Fruit fly (Drosophila melanogaster): ENCODE data around the gene snk.
A peak's percentile ranks its signal among the peaks of the same experiment; 100 is the strongest.

The snk gene

dm6 chr3R:13042258-13043032, at the start of gene snk:
TSS of gene snk (minus strand) at chr3R:13042770.
- no peak for TF ChIP-seq noc (tag; optimal IDR thresholded peaks at IDR 0.05)

DNA sequence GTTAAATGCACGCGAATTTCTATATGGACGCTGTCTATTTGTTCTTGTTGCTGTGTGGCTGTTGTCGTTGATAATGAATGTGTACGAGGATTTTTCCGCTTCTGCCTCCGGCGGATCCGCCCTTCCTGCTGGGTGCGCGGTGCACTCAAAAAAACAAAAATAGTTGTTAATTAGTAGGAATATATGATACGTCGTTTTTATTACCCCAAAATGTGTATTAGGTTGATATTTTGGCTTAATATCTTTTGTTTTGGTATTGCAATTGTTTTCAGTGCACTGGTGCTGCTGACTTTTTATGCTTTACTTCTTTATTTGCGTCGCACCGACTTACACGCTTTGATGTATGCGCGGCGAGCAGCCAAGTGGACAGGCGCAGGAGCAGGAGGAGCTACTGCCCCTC, 49.1 kb upstream of the snk start:
- no peak for TF ChIP-seq noc (tag; optimal IDR thresholded peaks at IDR 0.05)

DNA sequence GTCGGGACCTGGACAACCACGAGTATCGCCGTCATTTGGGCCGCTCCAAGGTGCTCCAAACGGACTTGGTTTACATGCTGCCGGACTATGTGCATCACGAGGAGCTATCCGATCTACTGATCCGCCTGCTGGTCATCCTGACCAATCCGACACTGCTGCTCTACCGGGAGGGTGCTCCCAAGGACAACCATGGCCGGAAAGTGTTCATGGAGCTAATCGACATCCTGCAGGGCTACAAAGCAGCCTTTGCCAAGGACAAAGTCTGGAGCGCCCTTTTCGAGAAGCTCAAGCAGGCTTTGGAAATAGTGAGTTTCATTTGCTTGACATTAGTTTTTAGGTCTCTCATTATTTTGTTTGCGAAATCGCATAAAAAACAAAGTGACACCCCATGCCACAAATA, 46.4 kb upstream of the snk start, which contains the start of gene CG34308:
Gene CG34308 (plus strand): TSS at position 301 of the 400 bp plus-strand sequence.
- TF ChIP-seq noc (tag; optimal IDR thresholded peaks at IDR 0.05) = no peak

DNA sequence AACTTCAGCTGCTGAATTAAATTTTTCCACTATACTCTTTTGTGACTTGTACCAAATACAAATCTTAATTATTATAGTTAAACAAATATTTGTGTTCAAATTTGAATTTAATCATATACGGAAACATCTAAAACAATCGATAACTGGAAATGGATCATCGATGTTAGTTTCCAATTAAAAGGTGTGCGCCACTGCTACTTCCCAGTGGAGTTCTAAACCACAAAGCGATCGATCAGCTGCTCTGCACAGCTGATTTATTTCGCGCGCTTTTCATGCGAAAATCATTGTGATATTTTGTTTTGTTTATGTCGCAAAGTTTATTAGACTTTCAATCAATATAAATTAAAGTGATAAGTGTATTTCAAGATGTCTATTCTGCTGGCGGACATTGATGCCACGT, 45.8 kb upstream of the snk start, which contains the start of gene timeout:
Gene timeout (plus strand): TSS at position 257 of the 400 bp plus-strand sequence.
- TF ChIP-seq noc (tag; optimal IDR thresholded peaks at IDR 0.05) = no peak

- no peak for TF ChIP-seq noc (tag; optimal IDR thresholded peaks at IDR 0.05)
These were observed 43.4 kb upstream of the snk start, which contains the start of gene CG43063 for dm6 chr3R:13085924-13086323. TSS of gene CG43063 (plus strand) at chr3R:13086224.

- TF ChIP-seq noc (tag; optimal IDR thresholded peaks at IDR 0.05) = no peak
These were observed 39.8 kb upstream of the snk start for dm6 chr3R:13082382-13082781.

DNA sequence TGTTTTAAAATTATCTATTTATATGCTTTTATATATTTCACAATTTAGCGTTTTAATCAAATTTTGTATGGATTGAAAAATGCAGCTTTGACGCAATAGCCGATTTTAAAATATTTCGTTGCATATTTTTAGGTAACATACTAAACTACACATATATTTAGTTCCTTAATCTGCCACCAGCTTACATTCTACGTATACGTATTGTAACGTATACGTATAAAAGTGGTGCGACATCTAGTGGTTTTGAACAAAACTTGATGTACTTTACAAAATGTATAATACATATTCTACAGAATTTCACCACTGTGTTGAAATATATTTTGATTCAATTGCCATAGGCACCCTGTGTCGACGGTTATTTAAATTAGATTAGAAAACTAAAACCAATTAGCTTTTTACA, 35.7 kb upstream of the snk start:
- no peak for TF ChIP-seq noc (tag; optimal IDR thresholded peaks at IDR 0.05)

DNA sequence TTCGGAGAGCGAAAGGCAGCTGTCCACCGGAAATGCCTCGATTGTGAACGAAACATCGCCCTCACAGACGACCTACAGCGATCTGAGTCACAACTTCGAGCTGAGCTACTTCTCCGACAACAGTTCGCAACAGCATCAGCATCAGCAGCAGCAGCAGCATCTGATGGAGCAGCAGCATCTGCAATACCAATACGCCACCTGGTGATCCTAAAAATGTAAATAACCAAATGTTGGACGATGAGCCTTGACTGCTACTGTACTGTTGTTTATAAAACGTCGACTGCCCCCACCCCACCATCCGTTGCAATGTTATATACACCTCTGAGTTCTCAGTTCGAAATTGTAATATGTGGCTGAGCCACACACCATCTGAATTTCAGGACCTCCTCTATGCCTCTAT, 34.7 kb upstream of the snk start:
- no peak for TF ChIP-seq noc (tag; optimal IDR thresholded peaks at IDR 0.05)

dm6 chr3R:13075728-13076127, 33.2 kb upstream of the snk start:
- no peak for TF ChIP-seq noc (tag; optimal IDR thresholded peaks at IDR 0.05)

dm6 chr3R:13074588-13074987, 32.0 kb upstream of the snk start:
- TF ChIP-seq noc (tag; optimal IDR thresholded peaks at IDR 0.05) = no peak

DNA sequence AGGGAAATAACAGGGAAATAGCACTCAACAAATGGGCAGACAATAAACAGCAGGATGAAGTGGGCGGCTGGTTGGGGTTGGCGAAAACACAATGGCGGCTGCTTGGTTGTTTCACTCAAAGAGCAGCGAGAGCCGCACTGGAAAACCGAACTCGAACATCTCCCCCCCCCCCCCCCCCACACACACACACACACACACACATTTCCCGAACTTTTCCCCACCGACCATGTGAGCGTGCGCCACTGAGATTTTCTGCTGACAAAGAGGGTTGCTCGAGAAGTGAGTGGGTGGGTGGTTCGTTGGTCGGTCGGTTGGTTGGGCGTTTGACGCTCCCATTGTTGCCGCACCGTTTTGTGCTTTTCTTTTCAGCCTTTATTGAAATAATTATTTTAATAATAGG, 30.6 kb upstream of the snk start:
- TF ChIP-seq noc (tag; optimal IDR thresholded peaks at IDR 0.05) = no peak

dm6 chr3R:13072052-13072451, 29.5 kb upstream of the snk start:
- no peak for TF ChIP-seq noc (tag; optimal IDR thresholded peaks at IDR 0.05)

DNA sequence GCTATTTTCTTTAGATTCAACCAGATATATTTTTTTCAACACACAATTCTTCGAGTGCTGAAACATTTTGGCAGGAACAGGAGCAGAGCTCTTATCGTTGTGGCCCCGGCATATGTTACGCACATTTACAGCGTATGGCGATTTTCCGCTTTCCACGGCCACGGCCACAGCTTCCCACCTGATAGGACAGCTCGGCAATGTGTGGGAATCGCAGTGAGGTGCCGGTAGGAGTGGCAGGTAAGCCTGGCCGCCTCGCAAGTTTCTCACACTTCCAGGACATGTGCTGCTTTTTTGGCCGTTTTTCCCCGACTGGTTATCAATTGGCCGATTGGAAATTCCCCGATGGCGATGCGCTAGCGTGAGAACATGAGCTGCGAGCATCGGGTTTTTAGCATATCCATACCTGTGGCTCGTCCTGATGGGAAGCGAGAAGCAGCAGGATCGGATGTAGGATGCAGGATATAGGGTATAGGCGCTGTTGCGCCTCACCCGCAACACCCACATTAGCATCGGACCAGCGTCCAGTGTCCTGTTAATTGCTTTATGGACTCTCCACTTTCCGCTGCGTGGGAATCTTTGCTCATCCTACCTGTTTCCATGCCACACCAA, 27.5 kb upstream of the snk start:
- no peak for TF ChIP-seq noc (tag; optimal IDR thresholded peaks at IDR 0.05)

dm6 chr3R:13068022-13068421, 25.5 kb upstream of the snk start:
- TF ChIP-seq noc (tag; optimal IDR thresholded peaks at IDR 0.05) = peak; percentile 69

- TF ChIP-seq noc (tag; optimal IDR thresholded peaks at IDR 0.05) = no peak
These were observed 22.7 kb upstream of the snk start for dm6 chr3R:13065180-13065757.

dm6 chr3R:13063746-13064592, 21.4 kb upstream of the snk start:
- TF ChIP-seq noc (tag; optimal IDR thresholded peaks at IDR 0.05) = no peak

All from whole organism, larva.